Fruit fly (Drosophila melanogaster): ENCODE measurements around the gene Lerp.

The Lerp gene

DNA sequence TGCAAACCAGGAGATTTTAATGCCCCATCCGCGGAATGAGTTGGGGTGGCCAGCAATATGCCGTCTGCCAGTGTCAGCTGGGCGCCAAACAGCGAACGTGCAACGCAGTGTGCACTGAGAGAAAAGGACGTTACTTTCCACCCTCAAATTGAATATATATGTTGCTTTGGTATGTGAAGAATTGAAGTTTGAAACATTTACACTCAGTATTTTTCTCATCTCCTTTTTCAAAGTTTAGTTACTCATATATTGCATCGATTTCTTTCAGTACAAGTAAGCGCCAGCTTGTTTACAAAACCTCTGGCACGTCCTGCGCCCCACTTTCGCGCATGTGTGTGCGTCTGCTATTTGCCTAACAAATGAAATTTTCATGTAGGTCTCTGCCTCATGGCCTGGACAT, 3.7 kb downstream of the Lerp start:
- TF ChIP-seq CTCF (optimal IDR thresholded peaks at IDR 0.05) (no peak), CG8478 (optimal IDR thresholded peaks at IDR 0.05) (no peak)

DNA sequence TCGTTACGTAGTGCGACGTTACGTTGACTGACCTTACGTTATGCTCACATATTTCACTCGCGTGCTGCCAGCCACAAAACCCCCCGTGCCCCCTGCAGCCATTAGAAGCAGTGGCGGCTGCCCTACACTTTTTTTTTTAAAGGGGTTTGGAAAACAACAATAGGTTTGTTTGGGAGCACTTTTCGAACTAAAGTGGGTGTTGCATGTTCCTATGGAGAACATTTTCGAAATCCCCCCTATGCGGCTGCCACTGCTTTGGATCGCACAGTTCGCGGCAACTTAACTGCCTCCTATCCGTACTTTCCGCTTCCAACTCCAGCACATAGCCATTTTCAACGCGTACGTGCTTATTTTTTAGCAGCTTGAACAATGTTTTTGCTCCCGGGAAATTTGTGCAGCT, 9.2 kb downstream of the Lerp start:
- TF ChIP-seq CG8478 (optimal IDR thresholded peaks at IDR 0.05) (no peak), CTCF (optimal IDR thresholded peaks at IDR 0.05) (no peak)

DNA sequence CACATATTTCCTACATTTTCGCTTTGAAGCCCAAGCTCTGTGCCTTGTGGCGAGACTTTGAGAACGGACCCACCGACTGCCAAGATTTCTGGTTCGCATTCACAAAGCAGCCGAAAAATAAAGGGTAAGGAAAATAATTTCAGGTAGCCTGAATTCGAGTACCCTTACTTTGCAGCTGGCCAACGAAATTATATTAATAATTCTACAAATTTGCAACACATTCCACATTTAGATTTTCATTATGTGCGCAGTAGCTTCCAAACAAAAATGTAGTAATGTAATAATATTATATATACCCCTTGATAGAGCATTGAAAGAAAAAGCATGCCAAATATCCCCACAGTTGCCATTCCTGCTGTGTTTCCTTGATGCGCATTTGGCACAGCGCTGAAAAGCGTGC, 16.5 kb downstream of the Lerp start:
- TF ChIP-seq CTCF (optimal IDR thresholded peaks at IDR 0.05) (no peak), CG8478 (optimal IDR thresholded peaks at IDR 0.05) (no peak)

- TF ChIP-seq CTCF (optimal IDR thresholded peaks at IDR 0.05) (no peak), CG8478 (optimal IDR thresholded peaks at IDR 0.05) (no peak)
Measured at dm6 chr3R:26831861-26832260, 31.1 kb downstream of the Lerp start.

dm6 chr3R:26821117-26821516, 41.8 kb downstream of the Lerp start:
- TF ChIP-seq CG8478 (optimal IDR thresholded peaks at IDR 0.05) (no peak), CTCF (optimal IDR thresholded peaks at IDR 0.05) (no peak)

DNA sequence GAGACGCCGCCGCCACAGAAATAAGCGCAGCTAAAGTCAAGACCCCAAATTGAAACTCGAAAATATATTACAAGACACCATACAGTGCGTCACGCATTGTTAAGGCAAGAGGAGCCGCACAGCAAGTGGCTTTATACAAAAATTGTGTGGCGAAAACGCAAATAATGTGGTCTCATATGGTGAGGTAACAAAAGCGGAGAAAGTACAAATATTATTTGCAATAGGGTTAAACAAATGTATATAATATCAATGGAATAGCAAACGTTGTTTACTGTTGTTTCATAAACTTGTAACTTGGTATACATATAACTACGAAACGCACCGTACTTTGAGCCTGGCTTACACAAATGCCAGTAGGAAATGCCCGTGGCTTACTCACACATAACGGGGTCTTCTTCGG, 58.1 kb downstream of the Lerp start:
- TF ChIP-seq CTCF (optimal IDR thresholded peaks at IDR 0.05) (no peak), CG8478 (optimal IDR thresholded peaks at IDR 0.05) (no peak)

- no peak for TF ChIP-seq CG8478 (optimal IDR thresholded peaks at IDR 0.05)
- TF ChIP-seq CTCF (optimal IDR thresholded peaks at IDR 0.05): no peak
Measured at dm6 chr3R:26803104-26803503, 59.8 kb downstream of the Lerp start.

DNA sequence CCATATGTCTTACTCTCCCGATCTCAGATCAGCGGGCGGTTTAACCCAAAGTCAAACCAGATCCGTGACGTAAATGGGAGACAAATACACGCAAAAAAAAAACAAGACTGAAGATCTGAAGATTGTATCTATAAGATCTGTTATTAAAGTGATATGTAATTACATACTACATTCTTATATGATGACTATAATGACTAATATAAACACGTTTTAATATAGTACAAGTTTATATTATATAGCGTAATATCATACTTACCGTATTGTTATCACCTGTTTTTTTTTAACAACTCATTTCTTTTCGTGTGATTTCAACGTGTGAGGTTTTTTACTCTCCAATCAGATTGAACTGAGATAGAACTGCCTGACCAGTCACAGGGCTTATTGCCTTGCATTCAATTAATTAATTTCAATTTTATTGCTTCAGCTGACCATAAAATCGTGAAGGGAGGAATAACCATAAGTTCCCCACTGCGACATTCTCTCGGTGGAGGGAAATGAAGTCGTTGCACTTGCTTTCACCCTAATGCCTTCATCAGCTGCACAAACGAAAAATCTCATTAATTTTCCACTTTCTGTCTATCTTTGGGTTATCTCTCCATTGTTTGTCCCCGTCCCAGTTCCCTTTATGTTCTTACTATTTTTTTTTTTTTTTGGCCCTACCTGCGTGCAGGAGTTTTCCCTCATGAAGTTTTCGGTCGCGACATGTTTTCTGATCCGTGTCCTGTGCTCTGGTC, 61.3 kb downstream of the Lerp start:
- TF ChIP-seq CG8478 (optimal IDR thresholded peaks at IDR 0.05) (no peak), CTCF (optimal IDR thresholded peaks at IDR 0.05) (no peak)

DNA sequence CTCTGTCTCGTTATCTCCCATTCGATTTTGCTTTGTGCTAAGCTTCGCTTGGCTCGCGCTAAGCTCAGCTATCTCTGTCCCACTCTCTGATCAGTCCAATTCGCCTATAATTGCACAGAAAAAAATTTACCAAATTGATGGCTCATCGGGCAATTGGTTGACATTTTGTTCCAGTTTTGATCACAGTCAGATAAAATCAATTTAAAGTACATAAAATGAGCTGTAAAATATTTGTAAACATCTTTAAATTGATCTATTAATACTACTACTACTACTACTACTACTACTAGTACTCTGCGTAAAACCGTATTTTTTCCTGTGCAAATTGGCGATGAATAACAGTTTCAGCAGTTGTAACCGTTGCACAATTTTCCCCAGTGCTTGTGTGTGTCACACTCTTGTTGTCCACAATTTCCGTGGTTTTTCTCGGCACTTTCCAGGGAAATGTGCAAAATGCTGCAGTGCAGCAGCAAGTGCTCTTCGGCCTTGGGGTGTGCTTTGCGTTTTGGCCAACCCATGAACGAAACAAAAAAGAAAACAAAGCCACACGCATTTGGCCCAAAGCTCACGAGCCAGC, 63.3 kb downstream of the Lerp start:
- TF ChIP-seq CG8478 (optimal IDR thresholded peaks at IDR 0.05) (no peak), CTCF (optimal IDR thresholded peaks at IDR 0.05) (no peak)

- TF ChIP-seq CTCF (optimal IDR thresholded peaks at IDR 0.05) (no peak), CG8478 (optimal IDR thresholded peaks at IDR 0.05) (no peak)
Measured at dm6 chr3R:26798469-26799178, 64.3 kb downstream of the Lerp start, which contains the start of gene Tl. Tl (plus strand) TSS chr3R:26799041.

dm6 chr3R:26797748-26798468, 65.0 kb downstream of the Lerp start:
- no peak for TF ChIP-seq CG8478 (optimal IDR thresholded peaks at IDR 0.05)
- TF ChIP-seq CTCF (optimal IDR thresholded peaks at IDR 0.05): no peak

DNA sequence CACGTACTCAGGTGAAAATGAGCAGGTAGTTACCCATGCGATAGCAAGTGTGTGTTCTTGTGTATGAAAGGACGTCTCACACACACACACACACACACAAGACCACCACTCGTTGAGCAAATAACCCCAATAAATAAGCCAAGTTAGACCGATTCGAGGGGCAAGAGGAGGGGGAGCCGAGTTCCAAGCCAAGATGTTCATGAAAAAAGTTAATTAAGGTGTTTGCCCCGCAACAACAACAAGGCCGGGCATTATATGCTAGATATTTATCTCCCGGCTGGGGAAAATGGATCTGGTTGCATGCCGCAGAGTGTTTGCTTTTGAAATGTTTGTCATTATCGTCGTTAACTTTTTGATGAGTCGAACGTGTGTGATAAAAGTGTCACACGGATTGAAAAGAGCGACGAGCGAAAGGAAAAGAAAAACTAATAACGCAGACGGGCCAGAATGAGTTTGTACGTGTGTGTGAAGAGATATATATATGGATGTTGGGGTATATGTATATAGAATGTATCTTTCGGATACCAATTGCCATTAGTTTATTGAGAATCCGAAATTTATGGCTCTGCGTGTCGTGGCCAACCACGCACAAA, 66.3 kb downstream of the Lerp start:
- TF ChIP-seq CG8478 (optimal IDR thresholded peaks at IDR 0.05) (no peak), CTCF (optimal IDR thresholded peaks at IDR 0.05) (no peak)

- TF ChIP-seq CTCF (optimal IDR thresholded peaks at IDR 0.05) (no peak), CG8478 (optimal IDR thresholded peaks at IDR 0.05) (no peak)
Measured at dm6 chr3R:26795366-26795765, 67.6 kb downstream of the Lerp start.
